Worm (Caenorhabditis elegans) whole organism, L1 larva: ENCODE data around the gene F58H1.7.

Experiments used
- F16B12.6 ChIP-seq: fragments of 150-350 bp; optimal IDR thresholded peaks from 2 replicates; lab custom pipeline; 2014; ENCODE audit warnings: missing biosample characterization, missing genetic modification characterization
- ama-1 ChIP-seq: fragments of 150-350 bp; optimal IDR thresholded peaks from 2 replicates; lab custom pipeline; 2014
- lir-3 ChIP-seq: sonication (generic microtip); optimal IDR thresholded peaks from 2 replicates; lab custom pipeline; 2016; ENCODE audit warnings: mild to moderate bottlenecking, missing genetic modification characterization, moderate library complexity, missing compliant biosample characterization; ENCODE audit not compliant: poor library complexity
- lsy-2 ChIP-seq, 2 experiments: fragments of 150-350 bp; optimal IDR thresholded peaks; 2 replicates each; lab custom pipeline; 2014; ENCODE audit warnings: missing biosample characterization in 2 of 2, missing genetic modification characterization in 2 of 2
- mab-9 ChIP-seq: fragments of 200-800 bp; sonication (Bioruptor generic); IDR thresholded peaks from 2 replicates; pipeline ENCODE4 v1.3.6; 2022; ENCODE audit warnings: missing genetic modification reagents, missing genetic modification characterization, missing compliant biosample characterization
- nhr-11 ChIP-seq: fragments of 150-350 bp; optimal IDR thresholded peaks from 2 replicates; lab custom pipeline; 2014; ENCODE audit warnings: missing biosample characterization, missing genetic modification characterization
- nhr-28 ChIP-seq: fragments of 150-350 bp; optimal IDR thresholded peaks from 2 replicates; lab custom pipeline; 2014; ENCODE audit warnings: missing biosample characterization, missing genetic modification characterization
- pqm-1 ChIP-seq: sonication (generic microtip); optimal IDR thresholded peaks from 3 replicates; lab custom pipeline; 2017; ENCODE audit warnings: missing biosample characterization, missing genetic modification characterization
- unc-98 ChIP-seq: fragments of 200-800 bp; sonication (Bioruptor generic); IDR thresholded peaks from 2 replicates; pipeline ENCODE4 v1.3.6; 2022; ENCODE audit warnings: missing genetic modification characterization, missing compliant biosample characterization

- TF ChIP-seq nhr-11 (tag; lab: Kevin White, UChicago) = no peak
- TF ChIP-seq ama-1 (lab: Kevin White, UChicago) = no peak
- no peak for TF ChIP-seq mab-9 (GFP tag; lab: Robert Waterston, UW)
- TF ChIP-seq lsy-2 (tag; optimal IDR thresholded peaks at IDR 0.05; lab: Kevin White, UChicago) = no peak
- no peak for TF ChIP-seq F16B12.6 (tag; lab: Kevin White, UChicago)
- no peak for TF ChIP-seq nhr-28 (tag; lab: Kevin White, UChicago)
- no peak for TF ChIP-seq unc-98 (GFP tag; lab: Robert Waterston, UW)
- no peak for TF ChIP-seq pqm-1 (tag; lab: Kevin White, UChicago)
- no peak for TF ChIP-seq lir-3 (tag; lab: Kevin White, UChicago)
These were observed 20.9 kb downstream of the F58H1.7 start for ce11 chrV:11943737-11944136.
